Worm (Caenorhabditis elegans) whole organism, L1 larva: Measurements from ENCODE around the gene cyp-33C1.

ENCODE experiments used
- C04F5.9 ChIP-seq: sonication (generic microtip); optimal IDR thresholded peaks from 2 replicates; lab custom pipeline; 2016; ENCODE audit warnings: missing genetic modification characterization, missing compliant biosample characterization
- Y116A8C.19 ChIP-seq: sonication (generic microtip); optimal IDR thresholded peaks from 2 replicates; lab custom pipeline; 2016; ENCODE audit warnings: missing compliant biosample characterization, missing genetic modification characterization, borderline replicate concordance
- aha-1 ChIP-seq: fragments of 150-350 bp; optimal IDR thresholded peaks from 2 replicates; lab custom pipeline; 2014; ENCODE audit warnings: missing biosample characterization, missing genetic modification characterization
- aly-2 ChIP-seq: fragments of 150-350 bp; optimal IDR thresholded peaks from 2 replicates; lab custom pipeline; 2014; ENCODE audit warnings: missing biosample characterization, missing genetic modification characterization
- ama-1 ChIP-seq: fragments of 150-350 bp; optimal IDR thresholded peaks from 2 replicates; lab custom pipeline; 2014
- blmp-1 ChIP-seq: fragments of 150-350 bp; optimal IDR thresholded peaks from 2 replicates; lab custom pipeline; 2014; ENCODE audit warnings: missing biosample characterization, missing genetic modification characterization
- ceh-63 ChIP-seq: fragments of 200-800 bp; sonication (Bioruptor generic); optimal IDR thresholded peaks from 2 replicates; lab custom pipeline; 2018; ENCODE audit warnings: mild to moderate bottlenecking, missing genetic modification characterization, missing compliant biosample characterization
- ceh-82 ChIP-seq, 3 experiments: fragments of 150-350 bp in 1 of 3; sonication (generic microtip) in 2 of 3; optimal IDR thresholded peaks; 2 replicates each; lab custom pipeline; 2014 to 2017; ENCODE audit warnings: missing biosample characterization in 3 of 3, missing genetic modification characterization in 3 of 3
- ces-1 ChIP-seq: fragments of 150-350 bp; optimal IDR thresholded peaks from 2 replicates; lab custom pipeline; 2014; ENCODE audit warnings: missing biosample characterization, missing genetic modification reagents, missing genetic modification characterization
- dpl-1 ChIP-seq, 3 experiments: fragments of 150-350 bp in 2 of 3; sonication (generic microtip) in 1 of 3; optimal IDR thresholded peaks; 2 replicates each; lab custom pipeline; 2014 to 2017; ENCODE audit warnings: missing biosample characterization in 3 of 3, missing genetic modification characterization in 3 of 3, missing genetic modification reagents in 3 of 3
- dsc-1 ChIP-seq: sonication (generic microtip); optimal IDR thresholded peaks from 2 replicates; lab custom pipeline; 2016; ENCODE audit warnings: mild to moderate bottlenecking, missing genetic modification characterization, missing compliant biosample characterization
- efl-1 ChIP-seq, 4 experiments: fragments of 150-350 bp; optimal IDR thresholded peaks in 3 of 4; peaks in 1 of 4; 1 replicate in 1 of 4; 2 replicates in 3 of 4; lab custom pipeline; 2014; ENCODE audit warnings: missing biosample characterization in 2 of 4, missing genetic modification characterization in 2 of 4, missing genetic modification reagents in 2 of 4
- egl-13 ChIP-seq: sonication (generic microtip); optimal IDR thresholded peaks from 2 replicates; lab custom pipeline; 2016; ENCODE audit warnings: missing genotype, missing genetic modification reagents, missing genetic modification characterization, missing compliant biosample characterization
- elt-2 ChIP-seq: sonication (generic microtip); optimal IDR thresholded peaks from 2 replicates; lab custom pipeline; 2016; ENCODE audit warnings: missing genetic modification characterization, mild to moderate bottlenecking, inconsistent platforms, missing compliant biosample characterization, missing genetic modification reagents
- elt-3 ChIP-seq, 6 experiments: fragments of 150-350 bp in 1 of 6; sonication (generic microtip); optimal IDR thresholded peaks; 2 replicates each; lab custom pipeline; 2017 to 2018; ENCODE audit warnings: missing biosample characterization in 6 of 6, missing genetic modification characterization in 6 of 6, inconsistent platforms in 1 of 6
- fkh-4 ChIP-seq: sonication (generic microtip); optimal IDR thresholded peaks from 2 replicates; lab custom pipeline; 2016; ENCODE audit warnings: missing compliant biosample characterization, missing genetic modification characterization, borderline replicate concordance
- fkh-8 ChIP-seq: sonication (generic microtip); optimal IDR thresholded peaks from 2 replicates; lab custom pipeline; 2016; ENCODE audit warnings: mild to moderate bottlenecking, missing genetic modification characterization, missing compliant biosample characterization
- fos-1 ChIP-seq: fragments of 150-350 bp; optimal IDR thresholded peaks from 2 replicates; lab custom pipeline; 2014; ENCODE audit warnings: missing biosample characterization, missing genetic modification characterization
- grh-1 ChIP-seq: fragments of 200-800 bp; sonication (Bioruptor generic); IDR thresholded peaks from 2 replicates; pipeline ENCODE4 v1.3.6; 2022; ENCODE audit warnings: missing genetic modification reagents, missing genetic modification characterization, missing compliant biosample characterization
- hlh-4 ChIP-seq: sonication (generic microtip); optimal IDR thresholded peaks from 2 replicates; lab custom pipeline; 2016; ENCODE audit warnings: mild to moderate bottlenecking, missing genetic modification characterization, missing compliant biosample characterization
- hpl-2 ChIP-seq: fragments of 150-350 bp; optimal IDR thresholded peaks from 2 replicates; lab custom pipeline; 2014; ENCODE audit warnings: missing biosample characterization, missing genetic modification reagents, missing genetic modification characterization
- lin-13 ChIP-seq: fragments of 150-350 bp; optimal IDR thresholded peaks from 2 replicates; lab custom pipeline; 2014; ENCODE audit warnings: missing biosample characterization, missing genetic modification reagents, missing genetic modification characterization
- lin-35 ChIP-seq, 2 experiments: fragments of 150-350 bp; optimal IDR thresholded peaks; 2 replicates each; lab custom pipeline; 2014; ENCODE audit warnings: missing biosample characterization in 2 of 2, missing genetic modification characterization in 2 of 2, missing genetic modification reagents in 2 of 2
- mab-9 ChIP-seq: fragments of 200-800 bp; sonication (Bioruptor generic); IDR thresholded peaks from 2 replicates; pipeline ENCODE4 v1.3.6; 2022; ENCODE audit warnings: missing genetic modification reagents, missing genetic modification characterization, missing compliant biosample characterization
- mef-2 ChIP-seq: fragments of 150-350 bp; optimal IDR thresholded peaks from 2 replicates; lab custom pipeline; 2014; ENCODE audit warnings: missing biosample characterization, missing genetic modification characterization
- mep-1 ChIP-seq: fragments of 150-350 bp; optimal IDR thresholded peaks from 2 replicates; lab custom pipeline; 2014; ENCODE audit warnings: missing biosample characterization, missing genetic modification characterization
- nhr-19 ChIP-seq: fragments of 200-800 bp; sonication (Bioruptor generic); conservative IDR thresholded peaks from 2 replicates; pipeline ENCODE4 v1.3.6; 2022; ENCODE audit warnings: missing genetic modification characterization, missing compliant biosample characterization
- nhr-20 ChIP-seq: sonication (generic microtip); optimal IDR thresholded peaks from 2 replicates; lab custom pipeline; 2016; ENCODE audit warnings: mild to moderate bottlenecking, missing genetic modification characterization, missing compliant biosample characterization
- nhr-85 ChIP-seq: sonication (generic microtip); peaks from one replicate; lab custom pipeline; 2016; ENCODE audit warnings: missing genetic modification characterization, inconsistent platforms, missing compliant biosample characterization
- skn-1 ChIP-seq: fragments of 150-350 bp; optimal IDR thresholded peaks from 2 replicates; lab custom pipeline; 2014; ENCODE audit warnings: missing biosample characterization, missing genetic modification characterization
- snpc-4 ChIP-seq: fragments of 150-350 bp; optimal IDR thresholded peaks from 2 replicates; lab custom pipeline; 2014; ENCODE audit warnings: missing biosample characterization, missing genetic modification characterization
- snu-23 ChIP-seq: sonication (generic microtip); optimal IDR thresholded peaks from 2 replicates; lab custom pipeline; 2016; ENCODE audit warnings: missing genetic modification characterization, missing compliant biosample characterization
- tbx-2 ChIP-seq: sonication (generic microtip); optimal IDR thresholded peaks from 2 replicates; lab custom pipeline; 2016; ENCODE audit warnings: missing genetic modification characterization, missing compliant biosample characterization
- unc-62 ChIP-seq: fragments of 150-350 bp; optimal IDR thresholded peaks from 2 replicates; lab custom pipeline; 2014; ENCODE audit warnings: missing biosample characterization, missing genetic modification reagents, missing genetic modification characterization
- zag-1 ChIP-seq: fragments of 150-350 bp; optimal IDR thresholded peaks from 2 replicates; lab custom pipeline; 2014; ENCODE audit warnings: missing biosample characterization, missing genetic modification characterization
- ztf-4 ChIP-seq: fragments of 150-350 bp; optimal IDR thresholded peaks from 2 replicates; lab custom pipeline; 2014; ENCODE audit warnings: missing biosample characterization, missing genetic modification characterization

Gene cyp-33C1

ce11 chrV:2192117-2192516 is 12.8 kb downstream of the cyp-33C1 start, which contains the start of gene nhr-13 (continued):
- peak; percentile 85 for TF ChIP-seq nhr-20 (tag; lab: Kevin White, UChicago)
- TF ChIP-seq tbx-2 (tag; lab: Kevin White, UChicago), result no peak
- no peak for TF ChIP-seq Y116A8C.19
- no peak for TF ChIP-seq grh-1 (GFP tag; lab: Robert Waterston, UW)
- TF ChIP-seq dpl-1 (GFP tag; optimal IDR thresholded peaks at IDR 0.05; lab: Kevin White, UChicago), result no peak
- peak; percentile 30 for TF ChIP-seq snu-23 (GFP tag; lab: Kevin White, UChicago)
- TF ChIP-seq snpc-4 (tag; lab: Kevin White, UChicago), result no peak
- no peak for TF ChIP-seq skn-1
- peak in 1 of 2 experiments; percentile 36 for TF ChIP-seq lin-35 (GFP tag; optimal IDR thresholded peaks at IDR 0.05; lab: Kevin White, UChicago)
- TF ChIP-seq ztf-4 (tag; lab: Kevin White, UChicago), result no peak
- no peak for TF ChIP-seq mep-1 (tag; lab: Kevin White, UChicago)
- TF ChIP-seq efl-1 (optimal IDR thresholded peaks at IDR 0.05; lab: Kevin White, UChicago), result peak in 1 of 2 experiments; percentile 17
- TF ChIP-seq efl-1 (GFP tag; optimal IDR thresholded peaks at IDR 0.05 in 1 of 2; lab: Kevin White, UChicago), result peak in 1 of 2 experiments; percentile 50
- no peak for TF ChIP-seq hlh-4
- TF ChIP-seq dsc-1 (tag; lab: Kevin White, UChicago), result peak; percentile 64
- TF ChIP-seq egl-13 (tag; lab: Kevin White, UChicago), result no peak
- TF ChIP-seq ceh-82 (tag; optimal IDR thresholded peaks at IDR 0.05; lab: Kevin White, UChicago), result no peak
- TF ChIP-seq hpl-2 (GFP tag; lab: Kevin White, UChicago), result no peak
- no peak for TF ChIP-seq nhr-19 (GFP tag; lab: Robert Waterston, UW)
- no peak for TF ChIP-seq lin-13

- TF ChIP-seq snpc-4 (tag; lab: Kevin White, UChicago) (peak; percentile 26), zag-1 (tag; lab: Kevin White, UChicago) (no peak)
Measured at ce11 chrV:2199594-2199993, 20.3 kb downstream of the cyp-33C1 start.

ce11 chrV:2200402-2200801 is 21.1 kb downstream of the cyp-33C1 start:
- no peak for TF ChIP-seq C04F5.9 (tag; lab: Kevin White, UChicago)
- TF ChIP-seq blmp-1 (tag; lab: Kevin White, UChicago), result no peak
- no peak for TF ChIP-seq zag-1 (tag; lab: Kevin White, UChicago)
- no peak for TF ChIP-seq ama-1
- TF ChIP-seq unc-62, result no peak
- no peak for TF ChIP-seq aha-1 (tag; lab: Kevin White, UChicago)
- TF ChIP-seq nhr-85 (tag; lab: Kevin White, UChicago), result no peak
- TF ChIP-seq fkh-4 (tag; lab: Kevin White, UChicago), result no peak
- TF ChIP-seq nhr-19 (GFP tag; lab: Robert Waterston, UW), result no peak
- TF ChIP-seq ceh-63 (GFP tag; lab: Kevin White, UChicago), result no peak
- TF ChIP-seq mef-2, result no peak
- TF ChIP-seq aly-2, result no peak
- no peak for TF ChIP-seq ces-1
- TF ChIP-seq fos-1 (tag; lab: Kevin White, UChicago), result no peak
- no peak for TF ChIP-seq elt-3 (tag; optimal IDR thresholded peaks at IDR 0.05; lab: Kevin White, UChicago)
- no peak for TF ChIP-seq nhr-20 (tag; lab: Kevin White, UChicago)

- TF ChIP-seq hlh-4 (no peak), lin-35 (GFP tag; optimal IDR thresholded peaks at IDR 0.05; lab: Kevin White, UChicago) (peak in 1 of 2 experiments; percentile 5), elt-2 (peak; percentile 34)
Measured at ce11 chrV:2201240-2201639, 21.9 kb downstream of the cyp-33C1 start, which contains the start of gene cyp-32B1. TSS of gene cyp-32B1 (minus strand) at chrV:2201415.

DNA sequence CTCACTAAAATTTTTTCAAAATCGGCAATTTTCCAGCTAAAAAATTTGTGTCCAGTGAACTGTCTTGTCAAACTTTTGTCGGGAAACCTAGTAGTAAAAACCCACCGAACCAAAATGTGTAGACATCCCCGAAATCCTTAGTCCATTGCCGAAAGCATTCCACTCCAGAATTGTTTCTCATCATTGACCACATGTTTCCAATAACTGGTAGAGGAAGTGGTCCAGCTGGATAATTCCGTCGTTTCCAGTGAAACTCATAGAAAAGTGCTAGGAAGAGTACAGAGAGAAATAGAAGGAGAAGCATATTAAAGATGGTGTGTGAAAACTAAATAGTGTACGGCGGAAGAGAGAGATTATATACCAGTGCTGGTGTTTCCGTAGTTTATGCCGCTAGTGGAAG is 24.8 kb downstream of the cyp-33C1 start, which contains the start of gene cyp-33C12:
Gene cyp-33C12, minus strand, starts transcription at position 321 of the 400 bp plus-strand sequence.
- TF ChIP-seq mab-9 (no peak), fkh-8 (no peak), dsc-1 (tag; lab: Kevin White, UChicago) (peak; percentile 91), fkh-4 (tag; lab: Kevin White, UChicago) (peak; percentile 71)
